Worm (Caenorhabditis elegans): ENCODE measurements around the gene B0001.3.

B0001.3 gene

ce11 chrIV:12133776-12134175, 11.8 kb downstream of the B0001.3 start:
- TF ChIP-seq nhr-2 (tag; optimal IDR thresholded peaks at IDR 0.05) (peak; percentile 91), elt-3 (tag; optimal IDR thresholded peaks at IDR 0.05) (no peak)

ce11 chrIV:12131308-12132072, 14.0 kb downstream of the B0001.3 start:
- TF ChIP-seq ces-1 (GFP tag; optimal IDR thresholded peaks at IDR 0.05) (peak; percentile 68), mep-1 (tag; optimal IDR thresholded peaks at IDR 0.05) (no peak)

ce11 chrIV:12129204-12129603, 16.3 kb downstream of the B0001.3 start, which contains the start of gene lin-24:
Gene lin-24 (plus strand): TSS chrIV:12129504.
- no peak for TF ChIP-seq ceh-39 (tag; optimal IDR thresholded peaks at IDR 0.05)
- no peak for TF ChIP-seq sptf-1 (tag; optimal IDR thresholded peaks at IDR 0.05)
- TF ChIP-seq drap-1 (GFP tag; optimal IDR thresholded peaks at IDR 0.05) = no peak
- no peak for TF ChIP-seq M03D4.4 (tag; optimal IDR thresholded peaks at IDR 0.05)
- no peak for TF ChIP-seq ceh-43 (GFP tag; optimal IDR thresholded peaks at IDR 0.05)
- TF ChIP-seq nhr-12 (tag; optimal IDR thresholded peaks at IDR 0.05) = no peak
- no peak for TF ChIP-seq unc-39 (tag; optimal IDR thresholded peaks at IDR 0.05)
- TF ChIP-seq unc-62 (GFP tag; optimal IDR thresholded peaks at IDR 0.05) = no peak
- no peak for TF ChIP-seq tbx-8 (GFP tag; optimal IDR thresholded peaks at IDR 0.05)
- no peak for TF ChIP-seq flh-1 (GFP tag; optimal IDR thresholded peaks at IDR 0.05)
- no peak for TF ChIP-seq nhr-76 (tag; optimal IDR thresholded peaks at IDR 0.05)
- no peak for TF ChIP-seq sem-2 (GFP tag; optimal IDR thresholded peaks at IDR 0.05)
- TF ChIP-seq ztf-11 (tag; optimal IDR thresholded peaks at IDR 0.05) = no peak
- no peak for TF ChIP-seq blmp-1 (tag; optimal IDR thresholded peaks at IDR 0.05)

- TF ChIP-seq ceh-83 (GFP tag; optimal IDR thresholded peaks at IDR 0.05) (no peak), nhr-76 (tag; optimal IDR thresholded peaks at IDR 0.05) (no peak), unc-120 (tag; optimal IDR thresholded peaks at IDR 0.05; ENCODE audit: poor library complexity, severe bottlenecking) (no peak)
Measured at ce11 chrIV:12128708-12129107, 16.8 kb downstream of the B0001.3 start.

- TF ChIP-seq ces-1 (GFP tag; optimal IDR thresholded peaks at IDR 0.05) (no peak), tbx-8 (GFP tag; optimal IDR thresholded peaks at IDR 0.05) (no peak), ceh-39 (tag; optimal IDR thresholded peaks at IDR 0.05) (no peak), pha-4 (tag; optimal IDR thresholded peaks at IDR 0.05) (no peak), lsy-2 (tag; optimal IDR thresholded peaks at IDR 0.05) (peak; percentile 6), bed-3 (GFP tag; optimal IDR thresholded peaks at IDR 0.05) (no peak)
Measured at ce11 chrIV:12127838-12128237, 17.7 kb downstream of the B0001.3 start.

ce11 chrIV:12126740-12127472, 18.6 kb downstream of the B0001.3 start:
- TF ChIP-seq ceh-39 (tag; optimal IDR thresholded peaks at IDR 0.05) (no peak), ces-1 (GFP tag; optimal IDR thresholded peaks at IDR 0.05) (peak; percentile 89), snpc-4 (tag; optimal IDR thresholded peaks at IDR 0.05) (no peak), nhr-12 (tag; optimal IDR thresholded peaks at IDR 0.05) (no peak), mab-5 (tag; optimal IDR thresholded peaks at IDR 0.05) (no peak), unc-39 (tag; optimal IDR thresholded peaks at IDR 0.05) (no peak)

- TF ChIP-seq blmp-1 (tag; optimal IDR thresholded peaks at IDR 0.05) (no peak), tbx-8 (GFP tag; optimal IDR thresholded peaks at IDR 0.05) (no peak), mep-1 (tag; optimal IDR thresholded peaks at IDR 0.05) (no peak), mab-5 (tag; optimal IDR thresholded peaks at IDR 0.05) (no peak), cnd-1 (tag; optimal IDR thresholded peaks at IDR 0.05) (no peak), pha-4 (tag; optimal IDR thresholded peaks at IDR 0.05) (no peak), sptf-1 (tag; optimal IDR thresholded peaks at IDR 0.05) (no peak), ces-1 (GFP tag; optimal IDR thresholded peaks at IDR 0.05) (no peak), unc-39 (tag; optimal IDR thresholded peaks at IDR 0.05) (no peak), mls-2 (tag; optimal IDR thresholded peaks at IDR 0.05) (no peak), drap-1 (GFP tag; optimal IDR thresholded peaks at IDR 0.05) (no peak), ztf-11 (tag; optimal IDR thresholded peaks at IDR 0.05) (no peak), ceh-43 (GFP tag; optimal IDR thresholded peaks at IDR 0.05) (no peak), zip-8 (tag; optimal IDR thresholded peaks at IDR 0.05) (no peak), lsy-2 (tag; optimal IDR thresholded peaks at IDR 0.05) (no peak), lin-32 (GFP tag; optimal IDR thresholded peaks at IDR 0.05) (no peak), unc-62 (GFP tag; optimal IDR thresholded peaks at IDR 0.05) (no peak), flh-1 (GFP tag; optimal IDR thresholded peaks at IDR 0.05) (no peak)
Measured at ce11 chrIV:12124314-12125084, 21.0 kb downstream of the B0001.3 start, which contains the start of gene dhhc-6. Gene dhhc-6 (plus strand): TSS chrIV:12124952.

Data from whole organism, mixed stage, embryonic.